Fruit fly (Drosophila melanogaster) whole organism, embryonic: Measurements from ENCODE around the gene sing.

Experiments
- Abd-B ChIP-seq: fragments of 200-800 bp; sonication (Bioruptor generic); optimal IDR thresholded peaks from 2 replicates; lab custom pipeline; 2018; ENCODE audit warnings: missing biosample characterization, mild to moderate bottlenecking, missing genetic modification characterization, moderate library complexity
- Aef1 ChIP-seq: fragments of 200-800 bp; sonication (Bioruptor generic); IDR thresholded peaks from 3 replicates; pipeline ENCODE4 v1.3.6; 2022; ENCODE audit warnings: missing biosample characterization, missing genetic modification characterization
- Atf3 ChIP-seq: fragments of 200-800 bp; sonication (Bioruptor generic); optimal IDR thresholded peaks from 3 replicates; lab custom pipeline; 2016; ENCODE audit warnings: missing biosample characterization, missing genetic modification characterization
- Awh ChIP-seq: fragments of 200-800 bp; sonication (Bioruptor generic); IDR thresholded peaks from 2 replicates; pipeline ENCODE4, ENCODE4 v1.3.6; 2022; ENCODE audit warnings: missing biosample characterization, missing genetic modification characterization
- B-H1 ChIP-seq: fragments of 200-800 bp; sonication (Bioruptor generic); IDR thresholded peaks from 3 replicates; pipeline ENCODE4 v1.3.6; 2022; ENCODE audit warnings: missing biosample characterization, missing genetic modification characterization
- B-H2 ChIP-seq: fragments of 200-800 bp; sonication (Bioruptor generic); optimal IDR thresholded peaks from 2 replicates; lab custom pipeline; 2018; ENCODE audit warnings: missing biosample characterization, mild to moderate bottlenecking, missing genetic modification characterization
- Bgb ChIP-seq: fragments of 200-800 bp; sonication (Bioruptor generic); IDR thresholded peaks from 2 replicates; pipeline ENCODE4 v1.3.6; 2022; ENCODE audit warnings: missing biosample characterization, missing genetic modification characterization; ENCODE audit not compliant: partially characterized antibody
- BtbVII ChIP-seq: fragments of 200-800 bp; sonication (Bioruptor generic); optimal IDR thresholded peaks from 3 replicates; lab custom pipeline; 2017; ENCODE audit warnings: missing biosample characterization, mild to moderate bottlenecking, missing genetic modification characterization
- CG10209 ChIP-seq: fragments of 200-800 bp; sonication (Bioruptor generic); optimal IDR thresholded peaks from 3 replicates; lab custom pipeline; 2017; ENCODE audit warnings: missing biosample characterization, mild to moderate bottlenecking, missing genetic modification characterization, missing genetic modification reagents
- CG1024 ChIP-seq: fragments of 200-800 bp; sonication (Bioruptor generic); IDR thresholded peaks from 2 replicates; pipeline ENCODE4 v1.3.6; 2022; ENCODE audit warnings: missing biosample characterization, missing genetic modification characterization
- CG10274 ChIP-seq: fragments of 200-800 bp; sonication (Bioruptor generic); optimal IDR thresholded peaks from 3 replicates; lab custom pipeline; 2017; ENCODE audit warnings: missing biosample characterization, mild to moderate bottlenecking, missing genetic modification characterization
- CG11560 ChIP-seq: fragments of 200-800 bp; sonication (Bioruptor generic); IDR thresholded peaks from 3 replicates; pipeline ENCODE4 v1.3.6; 2022; ENCODE audit warnings: missing biosample characterization, missing genetic modification characterization
- CG15514 ChIP-seq: fragments of 200-800 bp; sonication (Bioruptor generic); optimal IDR thresholded peaks from 3 replicates; lab custom pipeline; 2017; ENCODE audit warnings: missing biosample characterization, missing genetic modification characterization, mild to moderate bottlenecking, moderate library complexity, missing genetic modification reagents
- CG1603 ChIP-seq: fragments of 200-800 bp; sonication (Bioruptor generic); optimal IDR thresholded peaks from 2 replicates; lab custom pipeline; 2019; ENCODE audit warnings: missing biosample characterization, mild to moderate bottlenecking, missing genetic modification characterization, moderate library complexity
- CG17186 ChIP-seq: fragments of 200-800 bp; sonication (Bioruptor generic); optimal IDR thresholded peaks from 3 replicates; lab custom pipeline; 2017; ENCODE audit warnings: missing biosample characterization, missing genetic modification reagents, missing genetic modification characterization
- CG17385 ChIP-seq: fragments of 200-800 bp; sonication (Bioruptor generic); optimal IDR thresholded peaks from 3 replicates; lab custom pipeline; 2018; ENCODE audit warnings: missing biosample characterization, mild to moderate bottlenecking, missing genetic modification characterization
- CG17568 ChIP-seq: fragments of 200-800 bp; sonication (Bioruptor generic); optimal IDR thresholded peaks from 2 replicates; lab custom pipeline; 2018; ENCODE audit warnings: missing biosample characterization, mild to moderate bottlenecking, missing genetic modification characterization, moderate library complexity
- CG1792 ChIP-seq: fragments of 200-800 bp; sonication (Bioruptor generic); optimal IDR thresholded peaks from 2 replicates; lab custom pipeline; 2016; ENCODE audit warnings: missing biosample characterization, missing genetic modification characterization
- CG18011 ChIP-seq: fragments of 200-800 bp; sonication (Bioruptor generic); optimal IDR thresholded peaks from 2 replicates; lab custom pipeline; 2017; ENCODE audit warnings: missing biosample characterization, missing genetic modification characterization, mild to moderate bottlenecking, moderate library complexity, missing genotype
- CG18619 ChIP-seq: fragments of 200-800 bp; sonication (Bioruptor generic); optimal IDR thresholded peaks from 3 replicates; lab custom pipeline; 2017; ENCODE audit warnings: missing biosample characterization, mild to moderate bottlenecking, missing genetic modification characterization
- CG2199 ChIP-seq: fragments of 200-800 bp; sonication (Bioruptor generic); IDR thresholded peaks from 3 replicates; pipeline ENCODE4 v1.3.6; 2022; ENCODE audit warnings: missing biosample characterization, missing genetic modification characterization
- CG2875 ChIP-seq: fragments of 200-800 bp; sonication (Bioruptor generic); optimal IDR thresholded peaks from 2 replicates; lab custom pipeline; 2017; ENCODE audit warnings: missing biosample characterization, mild to moderate bottlenecking, missing genetic modification characterization, missing genetic modification reagents
- CG6765 ChIP-seq: fragments of 200-800 bp; sonication (Bioruptor generic); optimal IDR thresholded peaks from 3 replicates; lab custom pipeline; 2017; ENCODE audit warnings: missing biosample characterization, mild to moderate bottlenecking, missing genetic modification characterization
- CG9609 ChIP-seq: fragments of 200-800 bp; sonication (Bioruptor generic); optimal IDR thresholded peaks from 3 replicates; lab custom pipeline; 2016; ENCODE audit warnings: missing biosample characterization, missing genetic modification characterization
- Chrac-16 ChIP-seq: fragments of 200-800 bp; sonication (Bioruptor generic); optimal IDR thresholded peaks from 3 replicates; lab custom pipeline; 2016; ENCODE audit warnings: missing biosample characterization, missing genetic modification characterization
- CrebB ChIP-seq: fragments of 200-800 bp; sonication (Bioruptor generic); optimal IDR thresholded peaks from 3 replicates; lab custom pipeline; 2018; ENCODE audit warnings: missing biosample characterization, mild to moderate bottlenecking, missing genetic modification characterization
- D19B ChIP-seq: fragments of 200-800 bp; sonication (Bioruptor generic); optimal IDR thresholded peaks from 2 replicates; lab custom pipeline; 2017; ENCODE audit warnings: missing biosample characterization, mild to moderate bottlenecking, missing genetic modification characterization
- Doc3 ChIP-seq: fragments of 200-800 bp; sonication (Bioruptor generic); IDR thresholded peaks from 3 replicates; pipeline ENCODE4 v1.3.6; 2022; ENCODE audit warnings: missing biosample characterization, missing genetic modification characterization; ENCODE audit not compliant: partially characterized antibody
- Fer1 ChIP-seq: fragments of 200-800 bp; sonication (Bioruptor generic); optimal IDR thresholded peaks from 2 replicates; lab custom pipeline; 2017; ENCODE audit warnings: missing biosample characterization, mild to moderate bottlenecking, missing genetic modification characterization
- Lhr ChIP-seq: fragments of 200-800 bp; sonication (Bioruptor generic); optimal IDR thresholded peaks from 3 replicates; lab custom pipeline; 2017; ENCODE audit warnings: mild to moderate bottlenecking, missing biosample characterization, missing genetic modification reagents, missing genetic modification characterization
- Med ChIP-seq: fragments of 200-800 bp; sonication (Bioruptor generic); peaks from one replicate; lab custom pipeline; 2016; ENCODE audit warnings: missing biosample characterization, missing genetic modification characterization, mild to moderate bottlenecking, inconsistent platforms, moderate library complexity
- Meics ChIP-seq: fragments of 200-800 bp; sonication (Bioruptor generic); optimal IDR thresholded peaks from 2 replicates; lab custom pipeline; 2017; ENCODE audit warnings: missing biosample characterization, mild to moderate bottlenecking, missing genetic modification characterization
- Mes4 ChIP-seq: fragments of 200-800 bp; sonication (Bioruptor generic); optimal IDR thresholded peaks from 2 replicates; lab custom pipeline; 2016; ENCODE audit warnings: missing biosample characterization, missing genetic modification characterization
- Sry-δ ChIP-seq: fragments of 200-800 bp; sonication (Bioruptor generic); optimal IDR thresholded peaks from 2 replicates; lab custom pipeline; 2016; ENCODE audit warnings: missing biosample characterization, missing genetic modification characterization
- bab2 ChIP-seq: fragments of 200-800 bp; sonication (Bioruptor generic); optimal IDR thresholded peaks from 2 replicates; lab custom pipeline; 2016; ENCODE audit warnings: missing biosample characterization, missing genetic modification characterization
- dmrt99B ChIP-seq: fragments of 200-800 bp; sonication (Bioruptor generic); optimal IDR thresholded peaks from 2 replicates; lab custom pipeline; 2018; ENCODE audit warnings: missing biosample characterization, mild to moderate bottlenecking, missing genetic modification characterization, moderate library complexity
- gfzf ChIP-seq: fragments of 200-800 bp; sonication (Bioruptor generic); optimal IDR thresholded peaks from 2 replicates; lab custom pipeline; 2016; ENCODE audit warnings: missing biosample characterization, mild to moderate bottlenecking, missing genetic modification characterization, moderate library complexity
- maf-S ChIP-seq: fragments of 200-800 bp; sonication (Bioruptor generic); optimal IDR thresholded peaks from 2 replicates; lab custom pipeline; 2016; ENCODE audit warnings: missing biosample characterization, missing genetic modification characterization
- nmo ChIP-seq: fragments of 200-800 bp; sonication (Bioruptor generic); optimal IDR thresholded peaks from 2 replicates; lab custom pipeline; 2018; ENCODE audit warnings: missing biosample characterization, mild to moderate bottlenecking, missing genetic modification characterization, moderate library complexity
- otp ChIP-seq: fragments of 200-800 bp; sonication (Bioruptor generic); IDR thresholded peaks from 3 replicates; pipeline ENCODE4, ENCODE4 v1.3.6; 2022; ENCODE audit warnings: missing biosample characterization, missing genetic modification characterization
- phol ChIP-seq: fragments of 200-800 bp; sonication (Bioruptor generic); optimal IDR thresholded peaks from 3 replicates; lab custom pipeline; 2018; ENCODE audit warnings: missing biosample characterization, mild to moderate bottlenecking, missing genetic modification characterization, moderate library complexity
- pzg ChIP-seq: fragments of 200-800 bp; sonication (Bioruptor generic); optimal IDR thresholded peaks from 3 replicates; lab custom pipeline; 2018; ENCODE audit warnings: missing biosample characterization, mild to moderate bottlenecking, missing genetic modification characterization, moderate library complexity
- rib ChIP-seq: fragments of 200-800 bp; sonication (Bioruptor generic); IDR thresholded peaks from 2 replicates; pipeline ENCODE4 v1.3.6; 2022; ENCODE audit warnings: missing biosample characterization, missing genetic modification characterization
- salm ChIP-seq: fragments of 200-800 bp; sonication (Bioruptor generic); optimal IDR thresholded peaks from 2 replicates; lab custom pipeline; 2018; ENCODE audit warnings: missing biosample characterization, mild to moderate bottlenecking, missing genetic modification characterization
- sisA ChIP-seq: fragments of 200-800 bp; sonication (Bioruptor generic); IDR thresholded peaks from 2 replicates; pipeline ENCODE4 v1.3.6; 2022; ENCODE audit warnings: missing biosample characterization, missing genetic modification characterization
- stwl ChIP-seq: fragments of 200-800 bp; sonication (Bioruptor generic); optimal IDR thresholded peaks from 3 replicates; lab custom pipeline; 2018; ENCODE audit warnings: missing biosample characterization, mild to moderate bottlenecking, missing genetic modification characterization, moderate library complexity
- vvl ChIP-seq: fragments of 200-800 bp; sonication (Bioruptor generic); IDR thresholded peaks from 2 replicates; pipeline ENCODE4 v1.3.6; 2022; ENCODE audit warnings: missing biosample characterization, missing genetic modification characterization

Gene sing

DNA sequence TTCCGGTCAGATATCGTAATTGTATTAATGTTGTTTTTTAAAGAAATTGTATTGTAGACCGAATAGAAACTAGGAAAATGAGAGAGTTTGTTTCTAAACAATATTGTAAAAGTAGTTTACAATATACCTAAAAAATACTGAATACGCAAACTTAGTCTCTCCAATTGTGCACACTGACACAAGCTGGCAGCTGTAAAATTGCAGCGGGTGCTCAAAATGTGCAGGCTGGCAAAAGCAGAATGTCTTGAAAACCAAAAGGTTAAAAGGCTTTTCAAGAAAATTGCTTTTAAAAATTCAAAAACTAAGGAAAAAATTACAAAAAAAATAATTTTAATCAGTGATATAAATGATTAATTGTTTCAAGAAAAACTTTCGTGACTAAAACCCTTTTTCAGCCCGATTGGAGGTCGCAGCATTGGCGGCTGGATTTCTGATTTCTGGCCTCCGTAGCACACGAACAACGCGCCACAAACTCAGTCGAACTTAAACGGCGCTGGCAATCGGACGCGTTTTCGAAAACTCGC lies 16.6 kb downstream of the sing start, which contains the start of gene CG4678 (continued):
- TF ChIP-seq CG2875 (GFP tag; lab: Kevin White, UChicago) (no peak), CG15514 (GFP tag; lab: Kevin White, UChicago) (peak; percentile 24), Sry-δ (GFP tag; lab: Kevin White, UChicago) (peak; percentile 9), CG18011 (GFP tag; lab: Kevin White, UChicago) (peak; percentile 99), pzg (GFP tag; lab: Kevin White, UChicago) (peak; percentile 64), bab2 (no peak), CG9609 (peak; percentile 6), CrebB (tag; lab: Kevin White, UChicago) (no peak), Lhr (GFP tag; lab: Kevin White, UChicago) (peak; percentile 43), stwl (tag; lab: Kevin White, UChicago) (peak; percentile 90), CG6765 (GFP tag; lab: Kevin White, UChicago) (no peak), maf-S (GFP tag; lab: Kevin White, UChicago) (no peak), CG1603 (tag; lab: Kevin White, UChicago) (peak; percentile 49), Meics (GFP tag; lab: Kevin White, UChicago) (no peak), CG1792 (GFP tag; lab: Kevin White, UChicago) (no peak), BtbVII (GFP tag; lab: Kevin White, UChicago) (no peak), nmo (peak; percentile 20), Med (peak; percentile 81), Abd-B (GFP tag; lab: Kevin White, UChicago) (peak; percentile 44)
- TF ChIP-seq, all 482 proteins: peak for 48

DNA sequence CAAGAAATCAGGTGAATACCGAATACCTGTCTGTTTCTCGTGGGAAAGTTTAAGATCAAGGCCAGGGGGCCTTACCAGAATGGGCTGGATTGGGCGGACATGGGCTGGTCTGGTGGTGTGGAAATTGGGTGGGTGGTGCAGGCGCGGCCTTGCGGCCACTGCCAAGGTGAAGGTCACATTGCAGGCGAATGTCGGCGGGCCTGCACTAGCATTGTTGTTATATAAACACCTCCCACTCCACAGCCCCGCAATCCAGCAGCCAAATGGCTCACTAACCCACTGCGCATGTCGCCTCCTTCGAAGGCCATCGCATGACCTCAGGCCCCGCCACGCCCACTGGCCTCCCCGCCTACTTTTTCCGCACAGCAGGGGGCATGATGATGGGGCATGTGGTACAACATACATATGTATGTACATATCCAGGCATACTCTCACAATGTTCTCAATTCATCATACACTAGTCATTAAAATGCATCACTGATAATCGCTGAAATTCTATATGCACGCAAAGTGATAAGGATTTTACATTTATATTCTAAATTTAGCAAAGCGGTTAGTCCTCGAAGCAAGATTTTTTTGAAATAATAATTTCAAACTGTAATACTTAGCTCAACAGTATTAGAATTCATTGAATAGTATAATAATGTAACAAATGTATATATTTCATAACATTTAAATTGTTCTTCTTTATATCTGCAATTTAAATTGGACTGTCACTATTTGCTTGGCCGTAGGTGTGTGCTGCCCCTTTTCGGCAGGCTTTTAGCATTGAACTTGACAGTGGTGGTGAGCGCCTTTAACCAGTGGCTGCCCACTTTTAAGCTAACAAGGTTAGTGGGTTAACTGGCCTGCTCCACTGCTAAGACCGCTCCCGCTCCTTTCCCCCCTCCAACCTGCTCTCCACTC lies 17.8 kb downstream of the sing start:
- TF ChIP-seq Awh (GFP tag; lab: Robert Waterston, UW) = no peak
- no peak for TF ChIP-seq B-H2 (GFP tag; lab: Kevin White, UChicago)
- TF ChIP-seq BtbVII (GFP tag; lab: Kevin White, UChicago) = no peak
- TF ChIP-seq vvl (GFP tag; lab: Robert Waterston, UW) = no peak
- TF ChIP-seq CG10274 (GFP tag; lab: Kevin White, UChicago) = no peak
- TF ChIP-seq Chrac-16 (GFP tag; lab: Kevin White, UChicago) = no peak
- TF ChIP-seq CG11560 = no peak
- TF ChIP-seq CG17186 (GFP tag; lab: Kevin White, UChicago) = no peak
- TF ChIP-seq Atf3 (GFP tag; lab: Kevin White, UChicago) = no peak
- no peak for TF ChIP-seq rib
- no peak for TF ChIP-seq Doc3 (GFP tag; lab: Robert Waterston, UW)
- TF ChIP-seq CG17385 (GFP tag; lab: Kevin White, UChicago) = peak; percentile 13
- no peak for TF ChIP-seq B-H1
- no peak for TF ChIP-seq otp (GFP tag; lab: Robert Waterston, UW)
- no peak for TF ChIP-seq CG18619
- TF ChIP-seq D19B (GFP tag; lab: Kevin White, UChicago) = no peak
- no peak for TF ChIP-seq gfzf (GFP tag; lab: Kevin White, UChicago)
- peak; percentile 30 for TF ChIP-seq dmrt99B (tag; lab: Kevin White, UChicago)
- no peak for TF ChIP-seq CG2199
- no peak for TF ChIP-seq CG6765 (GFP tag; lab: Kevin White, UChicago)
- no peak for TF ChIP-seq CG1024
- no peak for TF ChIP-seq Mes4 (GFP tag; lab: Kevin White, UChicago)
- no peak for TF ChIP-seq CG10209 (GFP tag; lab: Kevin White, UChicago)
- TF ChIP-seq CG17568 = no peak
- peak; percentile 2 for TF ChIP-seq phol (tag; lab: Kevin White, UChicago)
- no peak for TF ChIP-seq salm (tag; lab: Kevin White, UChicago)
- TF ChIP-seq sisA = no peak
- TF ChIP-seq Bgb (GFP tag; lab: Robert Waterston, UW) = no peak
- TF ChIP-seq Aef1 (GFP tag; lab: Robert Waterston, UW) = no peak
- peak; percentile 21 for TF ChIP-seq Fer1
